Fruit fly (Drosophila melanogaster) whole organism, embryonic: ENCODE results near the gene yps.

ENCODE experiments used
- Asciz ChIP-seq: fragments of 200-800 bp; sonication (Bioruptor generic); optimal IDR thresholded peaks from 2 replicates; lab custom pipeline; 2017; ENCODE audit warnings: missing biosample characterization, mild to moderate bottlenecking, missing genetic modification characterization, missing genetic modification reagents
- Atf6 ChIP-seq: fragments of 200-800 bp; sonication (Bioruptor generic); IDR thresholded peaks from 2 replicates; pipeline ENCODE4 v1.3.6; 2022; ENCODE audit warnings: missing biosample characterization, missing genetic modification characterization
- CG10366 ChIP-seq: fragments of 200-800 bp; sonication (Bioruptor generic); IDR thresholded peaks from 2 replicates; pipeline ENCODE4 v1.3.6; 2022; ENCODE audit warnings: missing biosample characterization, missing genetic modification characterization
- CG11398 ChIP-seq: fragments of 200-800 bp; sonication (Bioruptor generic); optimal IDR thresholded peaks from 2 replicates; lab custom pipeline; 2016; ENCODE audit warnings: missing biosample characterization, missing genetic modification characterization
- CG15696 ChIP-seq: fragments of 200-800 bp; sonication (Bioruptor generic); optimal IDR thresholded peaks from 2 replicates; lab custom pipeline; 2019; ENCODE audit warnings: missing biosample characterization, mild to moderate bottlenecking, missing genetic modification characterization, moderate library complexity
- CG1647 ChIP-seq: fragments of 200-800 bp; sonication (Bioruptor generic); optimal IDR thresholded peaks from 3 replicates; lab custom pipeline; 2016; ENCODE audit warnings: missing biosample characterization, missing genetic modification characterization
- CG17359 ChIP-seq: fragments of 200-800 bp; sonication (Bioruptor generic); optimal IDR thresholded peaks from 3 replicates; lab custom pipeline; 2018; ENCODE audit warnings: missing biosample characterization, mild to moderate bottlenecking, missing genetic modification characterization, moderate library complexity
- CG17361 ChIP-seq: fragments of 200-800 bp; sonication (Bioruptor generic); IDR thresholded peaks from 3 replicates; pipeline ENCODE4 v1.3.6; 2022; ENCODE audit warnings: missing biosample characterization, missing genetic modification characterization
- CG17912 ChIP-seq: fragments of 200-800 bp; sonication (Bioruptor generic); optimal IDR thresholded peaks from 2 replicates; lab custom pipeline; 2018; ENCODE audit warnings: missing biosample characterization, mild to moderate bottlenecking, missing genetic modification characterization
- CG18262 ChIP-seq: fragments of 200-800 bp; optimal IDR thresholded peaks from 3 replicates; lab custom pipeline; 2019; ENCODE audit warnings: missing biosample characterization, mild to moderate bottlenecking, missing genetic modification characterization, moderate library complexity
- CG18619 ChIP-seq: fragments of 200-800 bp; sonication (Bioruptor generic); optimal IDR thresholded peaks from 3 replicates; lab custom pipeline; 2017; ENCODE audit warnings: missing biosample characterization, mild to moderate bottlenecking, missing genetic modification characterization
- CG18764 ChIP-seq: fragments of 200-800 bp; sonication (Bioruptor generic); optimal IDR thresholded peaks from 3 replicates; lab custom pipeline; 2016; ENCODE audit warnings: missing biosample characterization, missing genetic modification characterization
- CG2116 ChIP-seq: fragments of 200-800 bp; sonication (Bioruptor generic); optimal IDR thresholded peaks from 3 replicates; lab custom pipeline; 2018; ENCODE audit warnings: missing biosample characterization, mild to moderate bottlenecking, missing genetic modification characterization
- CG3407 ChIP-seq: fragments of 200-800 bp; sonication (Bioruptor generic); optimal IDR thresholded peaks from 2 replicates; lab custom pipeline; 2018; ENCODE audit warnings: missing biosample characterization, mild to moderate bottlenecking, missing genetic modification characterization
- CG34376 ChIP-seq: fragments of 200-800 bp; sonication (Bioruptor generic); optimal IDR thresholded peaks from 2 replicates; lab custom pipeline; 2018; ENCODE audit warnings: missing biosample characterization, mild to moderate bottlenecking, missing genetic modification characterization
- CG43689 ChIP-seq: fragments of 200-800 bp; sonication (Bioruptor generic); IDR thresholded peaks from 2 replicates; pipeline ENCODE4 v1.3.6; 2022; ENCODE audit warnings: missing biosample characterization, missing genetic modification characterization
- CG4820 ChIP-seq: fragments of 200-800 bp; sonication (Bioruptor generic); optimal IDR thresholded peaks from 3 replicates; lab custom pipeline; 2016; ENCODE audit warnings: missing biosample characterization, missing genetic modification characterization
- CG6272 ChIP-seq: fragments of 200-800 bp; sonication (Bioruptor generic); IDR thresholded peaks from 2 replicates; pipeline ENCODE4 v1.3.6; 2022; ENCODE audit warnings: missing biosample characterization, missing genetic modification characterization
- CG6854 ChIP-seq: fragments of 200-800 bp; sonication (Bioruptor generic); optimal IDR thresholded peaks from 3 replicates; lab custom pipeline; 2017; ENCODE audit warnings: missing biosample characterization, mild to moderate bottlenecking, missing genetic modification characterization
- CG8290 ChIP-seq, 3 experiments: fragments of 200-800 bp; sonication (Bioruptor generic); optimal IDR thresholded peaks; 2 replicates each; lab custom pipeline; 2016 to 2019; ENCODE audit warnings: missing biosample characterization in 3 of 3, missing genetic modification characterization in 3 of 3, mild to moderate bottlenecking in 2 of 3, moderate library complexity in 1 of 3
- CG8924 ChIP-seq: fragments of 200-800 bp; optimal IDR thresholded peaks from 3 replicates; lab custom pipeline; 2019; ENCODE audit warnings: missing biosample characterization, mild to moderate bottlenecking, missing genetic modification characterization, moderate library complexity
- D19B ChIP-seq: fragments of 200-800 bp; sonication (Bioruptor generic); optimal IDR thresholded peaks from 2 replicates; lab custom pipeline; 2017; ENCODE audit warnings: missing biosample characterization, mild to moderate bottlenecking, missing genetic modification characterization
- Doc3 ChIP-seq: fragments of 200-800 bp; sonication (Bioruptor generic); IDR thresholded peaks from 3 replicates; pipeline ENCODE4 v1.3.6; 2022; ENCODE audit warnings: missing biosample characterization, missing genetic modification characterization; ENCODE audit not compliant: partially characterized antibody
- H15 ChIP-seq: fragments of 200-800 bp; sonication (Bioruptor generic); IDR thresholded peaks from 3 replicates; pipeline ENCODE4 v1.3.6; 2022; ENCODE audit warnings: missing biosample characterization, missing genetic modification characterization
- Hr51 ChIP-seq, 2 experiments: fragments of 200-800 bp; sonication (Bioruptor generic); optimal IDR thresholded peaks; 2 replicates in 1 of 2; 3 replicates in 1 of 2; lab custom pipeline; 2016 to 2018; ENCODE audit warnings: missing biosample characterization in 2 of 2, missing genetic modification characterization in 2 of 2, mild to moderate bottlenecking in 1 of 2, moderate library complexity in 1 of 2
- Oaz ChIP-seq: fragments of 200-800 bp; sonication (Bioruptor generic); IDR thresholded peaks from 2 replicates; pipeline ENCODE4 v1.3.6; 2022; ENCODE audit warnings: missing biosample characterization, missing genetic modification characterization
- PHDP ChIP-seq: fragments of 200-800 bp; sonication (Bioruptor generic); optimal IDR thresholded peaks from 3 replicates; lab custom pipeline; 2018; ENCODE audit warnings: missing biosample characterization, mild to moderate bottlenecking, missing genetic modification characterization, moderate library complexity
- Side ChIP-seq: fragments of 200-800 bp; sonication (Bioruptor generic); optimal IDR thresholded peaks from 2 replicates; lab custom pipeline; 2016; ENCODE audit warnings: missing biosample characterization, missing genetic modification characterization
- Sin3A ChIP-seq: fragments of >200 bp; optimal IDR thresholded peaks from 2 replicates; lab custom pipeline; 2018
- Xbp1 ChIP-seq: fragments of 200-800 bp; sonication (Bioruptor generic); optimal IDR thresholded peaks from 3 replicates; lab custom pipeline; 2016; ENCODE audit warnings: missing biosample characterization, mild to moderate bottlenecking, missing genetic modification characterization
- ap ChIP-seq: fragments of 200-800 bp; sonication (Bioruptor generic); IDR thresholded peaks from 2 replicates; pipeline ENCODE4 v1.3.6; 2022; ENCODE audit warnings: missing biosample characterization, missing genetic modification characterization
- croc ChIP-seq: fragments of 200-800 bp; sonication (Bioruptor generic); conservative IDR thresholded peaks from 3 replicates; pipeline ENCODE4 v1.3.6; 2022; ENCODE audit warnings: missing biosample characterization, missing genetic modification characterization
- dm ChIP-seq: fragments of 200-800 bp; sonication (Bioruptor generic); optimal IDR thresholded peaks from 3 replicates; lab custom pipeline; 2016; ENCODE audit warnings: missing biosample characterization, missing genetic modification characterization
- dmrt99B ChIP-seq: fragments of 200-800 bp; sonication (Bioruptor generic); optimal IDR thresholded peaks from 2 replicates; lab custom pipeline; 2018; ENCODE audit warnings: missing biosample characterization, mild to moderate bottlenecking, missing genetic modification characterization, moderate library complexity
- eve ChIP-seq, 2 experiments: fragments of >200 bp; optimal IDR thresholded peaks; 2 replicates each; lab custom pipeline; 2017; ENCODE audit warnings: missing biosample characterization in 2 of 2, missing genetic modification characterization in 2 of 2
- fd102C ChIP-seq: fragments of 200-800 bp; sonication (Bioruptor generic); optimal IDR thresholded peaks from 2 replicates; lab custom pipeline; 2018; ENCODE audit warnings: missing biosample characterization, mild to moderate bottlenecking, missing genetic modification characterization, moderate library complexity
- fd96Cb ChIP-seq: fragments of 200-800 bp; sonication (Bioruptor generic); optimal IDR thresholded peaks from 2 replicates; lab custom pipeline; 2018; ENCODE audit warnings: missing biosample characterization, mild to moderate bottlenecking, missing genetic modification characterization, moderate library complexity
- grau ChIP-seq: fragments of 200-800 bp; optimal IDR thresholded peaks from 3 replicates; lab custom pipeline; 2019; ENCODE audit warnings: missing biosample characterization, mild to moderate bottlenecking, missing genetic modification characterization, moderate library complexity
- kni ChIP-seq: fragments of 200-800 bp; sonication (Bioruptor generic); optimal IDR thresholded peaks from 3 replicates; lab custom pipeline; 2017; ENCODE audit warnings: mild to moderate bottlenecking, missing biosample characterization, missing genetic modification reagents, missing genetic modification characterization
- lbe ChIP-seq: fragments of 200-800 bp; sonication (Bioruptor generic); optimal IDR thresholded peaks from 2 replicates; lab custom pipeline; 2016; ENCODE audit warnings: missing biosample characterization, mild to moderate bottlenecking, missing genetic modification characterization
- mld ChIP-seq: fragments of 200-800 bp; sonication (Bioruptor generic); IDR thresholded peaks from 3 replicates; pipeline ENCODE4 v1.3.6; 2022; ENCODE audit warnings: missing biosample characterization, missing genetic modification characterization; ENCODE audit not compliant: partially characterized antibody
- nerfin-2 ChIP-seq: fragments of 200-800 bp; sonication (Bioruptor generic); IDR thresholded peaks from 2 replicates; pipeline ENCODE4 v1.3.6; 2022; ENCODE audit warnings: missing biosample characterization, missing genetic modification characterization; ENCODE audit not compliant: partially characterized antibody
- p53 ChIP-seq: fragments of 200-800 bp; sonication (Bioruptor generic); optimal IDR thresholded peaks from 2 replicates; lab custom pipeline; 2016; ENCODE audit warnings: missing biosample characterization, missing genetic modification characterization
- pb ChIP-seq: fragments of 200-800 bp; sonication (Bioruptor generic); optimal IDR thresholded peaks from 3 replicates; lab custom pipeline; 2016; ENCODE audit warnings: missing biosample characterization, missing genetic modification characterization
- phol ChIP-seq: fragments of 200-800 bp; sonication (Bioruptor generic); optimal IDR thresholded peaks from 3 replicates; lab custom pipeline; 2018; ENCODE audit warnings: missing biosample characterization, mild to moderate bottlenecking, missing genetic modification characterization, moderate library complexity
- sc ChIP-seq, 3 experiments: fragments of >200 bp in 2 of 3; fragments of 200-800 bp in 1 of 3; sonication (Bioruptor generic) in 1 of 3; optimal IDR thresholded peaks; 2 replicates in 2 of 3; 3 replicates in 1 of 3; lab custom pipeline; 2017; ENCODE audit warnings: mild to moderate bottlenecking in 1 of 3, missing biosample characterization in 1 of 3, missing genetic modification characterization in 1 of 3, missing genetic modification reagents in 1 of 3
- tup ChIP-seq: fragments of 200-800 bp; sonication (Bioruptor generic); optimal IDR thresholded peaks from 2 replicates; lab custom pipeline; 2016; ENCODE audit warnings: missing biosample characterization, mild to moderate bottlenecking, missing genetic modification characterization, moderate library complexity
- twi ChIP-seq: fragments of 200-800 bp; optimal IDR thresholded peaks from 2 replicates; lab custom pipeline; 2019; ENCODE audit warnings: missing biosample characterization, mild to moderate bottlenecking, missing genetic modification characterization, moderate library complexity
- vnd ChIP-seq: fragments of 200-800 bp; sonication (Bioruptor generic); IDR thresholded peaks from 3 replicates; pipeline ENCODE4 v1.3.6; 2022; ENCODE audit warnings: missing biosample characterization, missing genetic modification characterization; ENCODE audit not compliant: partially characterized antibody
- z ChIP-seq: fragments of 200-800 bp; sonication (Bioruptor generic); IDR thresholded peaks from 3 replicates; pipeline ENCODE4 v1.3.6; 2022; ENCODE audit warnings: missing biosample characterization, missing genetic modification characterization

Gene yps

DNA sequence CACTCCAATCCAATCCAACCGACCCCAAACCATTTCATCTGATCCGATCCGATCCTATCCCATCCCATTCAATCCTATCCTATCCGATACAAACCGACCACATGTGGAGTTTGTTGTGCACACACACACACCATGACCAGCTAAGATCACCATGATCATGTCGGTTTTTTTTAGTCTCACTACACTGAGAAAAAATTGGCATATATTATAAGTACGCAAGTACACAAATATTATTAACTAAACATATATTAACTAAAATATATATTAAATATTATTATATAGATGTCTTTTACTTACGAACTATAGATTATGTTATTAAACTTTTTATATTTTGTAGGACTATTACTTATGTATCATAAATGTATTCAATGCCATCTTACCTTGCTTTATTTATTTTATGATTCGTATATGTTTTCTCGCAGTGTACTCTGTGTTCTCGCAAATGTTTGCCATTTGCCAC, 23.0 kb downstream of the yps start (continued):
- TF ChIP-seq Oaz (GFP tag; lab: Robert Waterston, UW) (no peak), CG15696 (tag; lab: Kevin White, UChicago) (peak; percentile 41), CG4820 (GFP tag; lab: Kevin White, UChicago) (no peak), Xbp1 (no peak), CG17361 (peak; percentile 65; the same call in 2 of the 3 replicates), dmrt99B (peak; percentile 43), CG34376 (no peak), H15 (no peak), CG10366 (GFP tag; lab: Robert Waterston, UW) (no peak), lbe (GFP tag; lab: Kevin White, UChicago) (no peak), CG6854 (GFP tag; lab: Kevin White, UChicago) (no peak), croc (no peak), CG18764 (GFP tag; lab: Kevin White, UChicago) (no peak), mld (GFP tag; lab: Robert Waterston, UW) (no peak), Sin3A (lab: Kevin White, UChicago) (no peak), twi (tag; lab: Kevin White, UChicago) (peak; percentile 75), CG18619 (no peak), kni (GFP tag; lab: Kevin White, UChicago) (no peak), fd96Cb (peak; percentile 8), Doc3 (GFP tag; lab: Robert Waterston, UW) (no peak), Hr51 (GFP tag; optimal IDR thresholded peaks at IDR 0.05; lab: Kevin White, UChicago) (peak in 1 of 2 experiments; percentile 30), dm (GFP tag; lab: Kevin White, UChicago) (no peak), fd102C (GFP tag; lab: Kevin White, UChicago) (no peak), Asciz (GFP tag; lab: Kevin White, UChicago) (no peak), tup (GFP tag; lab: Kevin White, UChicago) (no peak), CG17359 (tag; lab: Kevin White, UChicago) (no peak), D19B (GFP tag; lab: Kevin White, UChicago) (no peak), CG3407 (GFP tag; lab: Kevin White, UChicago) (no peak), phol (tag; lab: Kevin White, UChicago) (peak; percentile 63), eve (GFP tag; optimal IDR thresholded peaks at IDR 0.05; lab: Kevin White, UChicago) (no peak), vnd (GFP tag; lab: Robert Waterston, UW) (no peak), nerfin-2 (GFP tag; lab: Robert Waterston, UW) (no peak), grau (tag; lab: Kevin White, UChicago) (peak; percentile 45), sc (optimal IDR thresholded peaks at IDR 0.05; lab: Kevin White, UChicago) (no peak), sc (GFP tag; optimal IDR thresholded peaks at IDR 0.05; lab: Kevin White, UChicago) (no peak), PHDP (peak; percentile 23), CG8924 (tag; lab: Kevin White, UChicago) (peak; percentile 50), Atf6 (GFP tag; lab: Robert Waterston, UW) (no peak), CG11398 (no peak), CG17912 (no peak), CG1647 (GFP tag; lab: Kevin White, UChicago) (no peak), CG2116 (GFP tag; lab: Kevin White, UChicago) (no peak), z (GFP tag; lab: Robert Waterston, UW) (no peak), CG43689 (GFP tag; lab: Robert Waterston, UW) (no peak), p53 (GFP tag; lab: Kevin White, UChicago) (no peak), Side (GFP tag; lab: Kevin White, UChicago) (no peak), ap (GFP tag; lab: Robert Waterston, UW) (no peak), CG6272 (GFP tag; lab: Robert Waterston, UW) (no peak), CG18262 (tag; lab: Kevin White, UChicago) (peak; percentile 68), CG8290 (GFP tag; optimal IDR thresholded peaks at IDR 0.05; lab: Kevin White, UChicago) (no peak), CG8290 (tag; optimal IDR thresholded peaks at IDR 0.05; lab: Kevin White, UChicago) (no peak), pb (GFP tag; lab: Kevin White, UChicago) (no peak)
